Fruit fly (Drosophila melanogaster) whole organism, wandering third instar larva: ENCODE measurements around the gene Art9.

Source experiments
- HLH106 ChIP-seq: fragments of 200-800 bp; optimal IDR thresholded peaks from 3 replicates; lab custom pipeline; 2019; ENCODE audit warnings: missing biosample characterization, mild to moderate bottlenecking, missing genetic modification characterization, moderate library complexity
- brk ChIP-seq: fragments of 200-800 bp; sonication (Bioruptor generic); optimal IDR thresholded peaks from 2 replicates; lab custom pipeline; 2016; ENCODE audit warnings: missing biosample characterization, mild to moderate bottlenecking, missing genetic modification characterization

dm6 chr3R:13964074-13964473, 20.8 kb upstream of the Art9 start, which contains the start of gene Kots:
- TF ChIP-seq HLH106 (no peak), brk (no peak)
